Worm (Caenorhabditis elegans): ENCODE measurements around the gene mtpn-1.
A peak's percentile ranks its signal among the peaks of the same experiment; 100 is the strongest.

The mtpn-1 gene

ce11 chrX:2375300-2376035 is 31.8 kb upstream of the mtpn-1 start, which contains the start of gene F47G3.3:
TSS of gene F47G3.3 (plus strand) at chrX:2375985.
- no peak for TF ChIP-seq ztf-29 (GFP tag; IDR thresholded peaks at IDR 0.05)
- TF ChIP-seq flt-1 (GFP tag; IDR thresholded peaks at IDR 0.05) = no peak

- TF ChIP-seq flt-1 (GFP tag; IDR thresholded peaks at IDR 0.05) = no peak
- TF ChIP-seq ztf-29 (GFP tag; IDR thresholded peaks at IDR 0.05) = no peak
- no peak for TF ChIP-seq med-1 (GFP tag; optimal IDR thresholded peaks at IDR 0.05; ENCODE audit: insufficient read depth)
- TF ChIP-seq tab-1 (GFP tag; IDR thresholded peaks at IDR 0.05) = no peak
- no peak for TF ChIP-seq ztf-23 (GFP tag; IDR thresholded peaks at IDR 0.05)
- no peak for TF ChIP-seq ref-1 (GFP tag; conservative IDR thresholded peaks at IDR 0.05)
- TF ChIP-seq klf-2 (GFP tag; conservative IDR thresholded peaks at IDR 0.05) = no peak
- no peak for TF ChIP-seq cog-1 (tag; optimal IDR thresholded peaks at IDR 0.05)
- no peak for TF ChIP-seq T22C8.4 (GFP tag; IDR thresholded peaks at IDR 0.05)
Measured at ce11 chrX:2380818-2381217, 26.4 kb upstream of the mtpn-1 start.

- TF ChIP-seq ref-1 (GFP tag; conservative IDR thresholded peaks at IDR 0.05) (no peak), cog-1 (tag; optimal IDR thresholded peaks at IDR 0.05) (no peak), T22C8.4 (GFP tag; IDR thresholded peaks at IDR 0.05) (no peak), ztf-23 (GFP tag; IDR thresholded peaks at IDR 0.05) (no peak), flt-1 (GFP tag; IDR thresholded peaks at IDR 0.05) (no peak), med-1 (GFP tag; optimal IDR thresholded peaks at IDR 0.05; ENCODE audit: insufficient read depth) (no peak), ztf-29 (GFP tag; IDR thresholded peaks at IDR 0.05) (no peak), tab-1 (GFP tag; IDR thresholded peaks at IDR 0.05) (no peak), klf-2 (GFP tag; conservative IDR thresholded peaks at IDR 0.05) (no peak)
Measured at ce11 chrX:2381282-2381681, 26.0 kb upstream of the mtpn-1 start, which contains the start of gene F47G3.4. TSS of gene F47G3.4 (plus strand) at chrX:2381582.

ce11 chrX:2382227-2382626 is 25.0 kb upstream of the mtpn-1 start:
- TF ChIP-seq klf-2 (GFP tag; conservative IDR thresholded peaks at IDR 0.05) (no peak), tab-1 (GFP tag; IDR thresholded peaks at IDR 0.05) (no peak), ztf-23 (GFP tag; IDR thresholded peaks at IDR 0.05) (no peak), ztf-29 (GFP tag; IDR thresholded peaks at IDR 0.05) (no peak), flt-1 (GFP tag; IDR thresholded peaks at IDR 0.05) (no peak), T22C8.4 (GFP tag; IDR thresholded peaks at IDR 0.05) (no peak), med-1 (GFP tag; optimal IDR thresholded peaks at IDR 0.05; ENCODE audit: insufficient read depth) (no peak), ref-1 (GFP tag; conservative IDR thresholded peaks at IDR 0.05) (no peak), cog-1 (tag; optimal IDR thresholded peaks at IDR 0.05) (no peak)

- TF ChIP-seq med-1 (GFP tag; optimal IDR thresholded peaks at IDR 0.05; ENCODE audit: insufficient read depth) = no peak
- no peak for TF ChIP-seq klf-2 (GFP tag; conservative IDR thresholded peaks at IDR 0.05)
- no peak for TF ChIP-seq ztf-23 (GFP tag; IDR thresholded peaks at IDR 0.05)
- TF ChIP-seq tab-1 (GFP tag; IDR thresholded peaks at IDR 0.05) = no peak
- TF ChIP-seq ztf-29 (GFP tag; IDR thresholded peaks at IDR 0.05) = no peak
- TF ChIP-seq cog-1 (tag; optimal IDR thresholded peaks at IDR 0.05) = no peak
Measured at ce11 chrX:2385453-2385852, 21.8 kb upstream of the mtpn-1 start, which contains the start of gene F47G3.1. TSS of gene F47G3.1 (plus strand) at chrX:2385753.

- TF ChIP-seq med-1 (GFP tag; optimal IDR thresholded peaks at IDR 0.05; ENCODE audit: insufficient read depth) (no peak), tab-1 (GFP tag; IDR thresholded peaks at IDR 0.05) (no peak)
Measured at ce11 chrX:2386922-2387566, 20.2 kb upstream of the mtpn-1 start.

- TF ChIP-seq med-1 (GFP tag; optimal IDR thresholded peaks at IDR 0.05; ENCODE audit: insufficient read depth) = no peak
- no peak for TF ChIP-seq tab-1 (GFP tag; IDR thresholded peaks at IDR 0.05)
- TF ChIP-seq ztf-23 (GFP tag; IDR thresholded peaks at IDR 0.05) = no peak
Measured at ce11 chrX:2394983-2395382, 12.3 kb upstream of the mtpn-1 start, which contains the start of gene C43H6.6. TSS of gene C43H6.6 (plus strand) at chrX:2395283.

ce11 chrX:2401883-2402282 is 5.4 kb upstream of the mtpn-1 start, which contains the start of gene dhhc-9:
TSS of gene dhhc-9 (minus strand) at chrX:2402036.
- TF ChIP-seq ztf-29 (GFP tag; IDR thresholded peaks at IDR 0.05) (no peak), T22C8.4 (GFP tag; IDR thresholded peaks at IDR 0.05) (no peak), klf-2 (GFP tag; conservative IDR thresholded peaks at IDR 0.05) (no peak), cog-1 (tag; optimal IDR thresholded peaks at IDR 0.05) (peak; percentile 27), flt-1 (GFP tag; IDR thresholded peaks at IDR 0.05) (0 out of 2 replicates have a peak, but pooled peaks have one; percentile 34)

- no peak for TF ChIP-seq klf-2 (GFP tag; conservative IDR thresholded peaks at IDR 0.05)
Measured at ce11 chrX:2403724-2404123, 3.5 kb upstream of the mtpn-1 start, which contains the start of gene C43H6.4. TSS of gene C43H6.4 (plus strand) at chrX:2404024.

ce11 chrX:2409243-2409741 is 2.0 kb downstream of the mtpn-1 start, which contains the start of the genes C43H6.12 and trpp-12:
TSS of gene C43H6.12 (plus strand) at chrX:2409607.
TSS of gene trpp-12 (plus strand) at chrX:2409691.
- TF ChIP-seq med-1 (GFP tag; optimal IDR thresholded peaks at IDR 0.05; ENCODE audit: insufficient read depth) (no peak), klf-2 (GFP tag; conservative IDR thresholded peaks at IDR 0.05) (no peak), flt-1 (GFP tag; IDR thresholded peaks at IDR 0.05) (no peak), cog-1 (tag; optimal IDR thresholded peaks at IDR 0.05) (no peak), ztf-23 (GFP tag; IDR thresholded peaks at IDR 0.05) (no peak), T22C8.4 (GFP tag; IDR thresholded peaks at IDR 0.05) (no peak), ref-1 (GFP tag; conservative IDR thresholded peaks at IDR 0.05) (no peak), tab-1 (GFP tag; IDR thresholded peaks at IDR 0.05) (no peak), ztf-29 (GFP tag; IDR thresholded peaks at IDR 0.05) (no peak)
